Worm (Caenorhabditis elegans) whole organism, L3 larva: ENCODE results near the gene nhr-235.

Source experiments
- ZK546.5 ChIP-seq: sonication (generic microtip); optimal IDR thresholded peaks from 2 replicates; lab custom pipeline; 2017; ENCODE audit warnings: missing biosample characterization, missing genetic modification characterization
- aly-2 ChIP-seq: fragments of 150-350 bp; optimal IDR thresholded peaks from 2 replicates; lab custom pipeline; 2014; ENCODE audit warnings: missing biosample characterization, missing genetic modification characterization
- ama-1 ChIP-seq: fragments of 150-350 bp; optimal IDR thresholded peaks from 2 replicates; lab custom pipeline; 2018
- ceh-16 ChIP-seq: sonication (generic microtip); optimal IDR thresholded peaks from 2 replicates; lab custom pipeline; 2017; ENCODE audit warnings: missing biosample characterization, missing genetic modification characterization
- daf-12 ChIP-seq: fragments of 150-350 bp; optimal IDR thresholded peaks from 2 replicates; lab custom pipeline; 2014; ENCODE audit warnings: missing biosample characterization, missing genetic modification reagents, missing genetic modification characterization
- egl-27 ChIP-seq: sonication (generic microtip); optimal IDR thresholded peaks from 4 replicates; lab custom pipeline; 2017; ENCODE audit warnings: missing biosample characterization, missing genetic modification reagents, missing genetic modification characterization
- egl-5 ChIP-seq: fragments of 150-350 bp; optimal IDR thresholded peaks from 2 replicates; lab custom pipeline; 2017; ENCODE audit warnings: missing biosample characterization, missing genetic modification reagents, missing genetic modification characterization, inconsistent platforms
- elt-2 ChIP-seq: sonication (generic microtip); optimal IDR thresholded peaks from 2 replicates; lab custom pipeline; 2016; ENCODE audit warnings: missing genetic modification reagents, mild to moderate bottlenecking, missing genetic modification characterization, missing compliant biosample characterization
- elt-3 ChIP-seq, 3 experiments: fragments of 150-350 bp in 1 of 3; sonication (generic microtip) in 2 of 3; optimal IDR thresholded peaks; 2 replicates in 2 of 3; 4 replicates in 1 of 3; lab custom pipeline; 2014 to 2017; ENCODE audit warnings: missing biosample characterization in 3 of 3, missing genetic modification characterization in 3 of 3
- eor-1 ChIP-seq, 2 experiments: fragments of 150-350 bp; optimal IDR thresholded peaks; 2 replicates each; lab custom pipeline; 2014 to 2018; ENCODE audit warnings: missing biosample characterization in 2 of 2, missing genetic modification characterization in 2 of 2
- fkh-10 ChIP-seq: sonication (generic microtip); optimal IDR thresholded peaks from 2 replicates; lab custom pipeline; 2017; ENCODE audit warnings: missing biosample characterization, missing genetic modification reagents, missing genetic modification characterization
- fkh-2 ChIP-seq: fragments of 150-350 bp; optimal IDR thresholded peaks from 2 replicates; lab custom pipeline; 2014; ENCODE audit warnings: missing biosample characterization, missing genetic modification reagents, missing genetic modification characterization
- fos-1 ChIP-seq: fragments of 150-350 bp; optimal IDR thresholded peaks from 2 replicates; lab custom pipeline; 2014; ENCODE audit warnings: missing biosample characterization, missing genetic modification characterization
- hmg-11 ChIP-seq: sonication (generic microtip); optimal IDR thresholded peaks from 2 replicates; lab custom pipeline; 2016; ENCODE audit warnings: missing genetic modification characterization, missing compliant biosample characterization
- jun-1 ChIP-seq: fragments of 150-350 bp; optimal IDR thresholded peaks from 2 replicates; lab custom pipeline; 2014; ENCODE audit warnings: missing biosample characterization, missing genetic modification reagents, missing genetic modification characterization
- lin-15B ChIP-seq: fragments of 150-350 bp; optimal IDR thresholded peaks from 2 replicates; lab custom pipeline; 2014; ENCODE audit warnings: missing biosample characterization, missing genetic modification characterization
- lin-39 ChIP-seq: fragments of 150-350 bp; optimal IDR thresholded peaks from 2 replicates; lab custom pipeline; 2018; ENCODE audit warnings: missing biosample characterization, missing genetic modification reagents, missing genetic modification characterization
- mml-1 ChIP-seq: fragments of 150-350 bp; sonication (generic microtip); optimal IDR thresholded peaks from 3 replicates; lab custom pipeline; 2014; ENCODE audit warnings: missing biosample characterization, missing genetic modification characterization
- nfya-1 ChIP-seq: sonication (generic microtip); optimal IDR thresholded peaks from 2 replicates; lab custom pipeline; 2017; ENCODE audit warnings: missing genetic modification characterization, mild to moderate bottlenecking, missing compliant biosample characterization, antibody characterized with exemption, moderate library complexity; ENCODE audit not compliant: insufficient read depth
- nhr-12 ChIP-seq: fragments of 150-350 bp; optimal IDR thresholded peaks from 2 replicates; lab custom pipeline; 2014; ENCODE audit warnings: missing biosample characterization, missing genetic modification characterization
- nhr-23 ChIP-seq: fragments of 150-350 bp; optimal IDR thresholded peaks from 2 replicates; lab custom pipeline; 2014; ENCODE audit warnings: missing biosample characterization, missing genetic modification reagents, missing genetic modification characterization
- nhr-237 ChIP-seq: fragments of 150-350 bp; optimal IDR thresholded peaks from 2 replicates; lab custom pipeline; 2014; ENCODE audit warnings: missing biosample characterization, missing genetic modification characterization
- nhr-25 ChIP-seq: sonication (generic microtip); optimal IDR thresholded peaks from 2 replicates; lab custom pipeline; 2017; ENCODE audit warnings: missing biosample characterization, missing genetic modification characterization
- nhr-43 ChIP-seq: sonication (generic microtip); optimal IDR thresholded peaks from 2 replicates; lab custom pipeline; 2016; ENCODE audit warnings: mild to moderate bottlenecking, missing genetic modification characterization, missing compliant biosample characterization; ENCODE audit not compliant: poor library complexity, severe bottlenecking
- nhr-67 ChIP-seq: fragments of 150-350 bp; optimal IDR thresholded peaks from 2 replicates; lab custom pipeline; 2014; ENCODE audit warnings: missing biosample characterization, missing genetic modification characterization
- nhr-76 ChIP-seq: fragments of 150-350 bp; sonication (generic microtip); optimal IDR thresholded peaks from 5 replicates; lab custom pipeline; 2014; ENCODE audit warnings: missing biosample characterization, missing genetic modification characterization
- nhr-77 ChIP-seq: fragments of 150-350 bp; optimal IDR thresholded peaks from 2 replicates; lab custom pipeline; 2014; ENCODE audit warnings: missing biosample characterization, missing genetic modification characterization
- pha-4 ChIP-seq: fragments of 150-350 bp; optimal IDR thresholded peaks from 2 replicates; lab custom pipeline; 2014; ENCODE audit warnings: missing biosample characterization, missing genetic modification reagents, missing genetic modification characterization
- snpc-4 ChIP-seq: fragments of 150-350 bp; optimal IDR thresholded peaks from 2 replicates; lab custom pipeline; 2014; ENCODE audit warnings: missing biosample characterization, missing genetic modification characterization
- unc-62 ChIP-seq: fragments of 150-350 bp; sonication (generic microtip); optimal IDR thresholded peaks from 4 replicates; lab custom pipeline; 2014; ENCODE audit warnings: missing biosample characterization, missing genetic modification reagents, missing genetic modification characterization
- ztf-11 ChIP-seq: fragments of 150-350 bp; optimal IDR thresholded peaks from 2 replicates; lab custom pipeline; 2014; ENCODE audit warnings: missing biosample characterization, missing genetic modification characterization

Gene nhr-235

DNA sequence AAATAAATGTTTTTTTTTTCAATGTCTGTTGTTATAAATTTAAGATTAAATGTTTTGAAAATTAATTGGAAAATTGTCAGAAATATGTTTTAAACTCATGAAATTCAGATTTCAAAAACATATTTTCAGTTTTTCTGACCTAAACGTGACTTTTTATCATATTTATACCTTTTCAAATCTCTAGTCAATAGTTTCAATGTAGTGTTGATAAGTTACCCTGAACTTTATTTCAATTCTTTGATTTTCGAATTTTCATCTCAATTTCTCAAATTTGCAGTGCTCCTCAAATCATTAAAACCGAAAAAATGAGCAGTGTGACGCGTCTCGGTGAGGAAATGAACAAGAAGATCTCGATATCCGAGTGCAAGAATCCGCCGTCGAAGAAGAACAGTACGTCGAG, 14.0 kb downstream of the nhr-235 start, which contains the start of gene rgs-4:
TSS of gene rgs-4 (plus strand) at position 301 of the 400 bp plus-strand sequence.
- TF ChIP-seq elt-3 (tag; optimal IDR thresholded peaks at IDR 0.05; lab: Kevin White, UChicago) (no peak), mml-1 (no peak), pha-4 (tag; lab: Kevin White, UChicago) (no peak), nhr-25 (tag; lab: Kevin White, UChicago) (no peak), nhr-23 (no peak), elt-2 (tag; lab: Kevin White, UChicago) (no peak), egl-27 (tag; lab: Kevin White, UChicago) (no peak), daf-12 (no peak), ztf-11 (tag; lab: Kevin White, UChicago) (no peak), ama-1 (lab: Kevin White, UChicago) (no peak), jun-1 (tag; lab: Kevin White, UChicago) (no peak), nhr-67 (tag; lab: Kevin White, UChicago) (no peak)
- TF ChIP-seq, all 47 proteins: peak for 0

DNA sequence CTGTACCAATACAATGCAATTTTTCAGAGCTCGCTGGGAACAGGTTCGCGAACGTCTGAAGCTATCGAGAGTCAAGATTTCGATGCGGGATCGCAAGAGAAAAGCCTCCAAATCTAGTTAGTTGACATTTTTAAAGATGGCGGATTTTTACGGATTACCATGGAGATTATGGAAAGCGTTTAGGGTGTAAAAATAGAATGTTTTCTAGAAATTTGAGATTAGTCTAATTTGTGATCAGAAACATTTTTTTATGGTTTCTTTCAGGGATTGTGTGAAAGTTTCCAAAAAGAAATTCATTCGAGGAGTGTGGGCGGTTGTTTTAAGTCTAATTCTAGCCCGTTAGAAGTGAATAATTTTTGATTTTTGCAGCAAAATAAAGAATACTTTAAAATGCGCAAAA, 15.3 kb downstream of the nhr-235 start:
- TF ChIP-seq fkh-2 (tag; lab: Kevin White, UChicago), result no peak

DNA sequence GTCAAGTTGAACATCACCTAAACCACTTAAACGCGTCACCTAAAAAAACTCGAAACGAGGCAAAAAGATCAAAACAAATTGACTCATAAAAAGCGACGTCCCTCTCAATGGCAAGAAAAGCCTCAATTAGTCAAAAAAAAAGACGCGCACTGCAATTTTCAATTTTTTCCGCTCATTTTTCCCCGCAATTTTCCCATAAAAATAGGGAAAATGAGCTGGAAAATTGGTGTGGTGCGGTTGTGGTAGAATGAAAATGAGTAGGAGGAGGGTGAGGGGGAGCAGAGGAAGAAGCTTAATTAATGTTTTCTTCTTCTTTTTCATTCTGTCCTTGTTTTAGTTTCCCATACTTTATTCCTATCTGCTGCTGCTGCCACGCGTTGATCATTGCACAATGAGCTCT, 17.1 kb downstream of the nhr-235 start:
- TF ChIP-seq ama-1 (lab: Kevin White, UChicago) (no peak), nhr-23 (no peak), lin-15B (tag; lab: Kevin White, UChicago) (no peak), ZK546.5 (no peak), daf-12 (no peak), nhr-25 (tag; lab: Kevin White, UChicago) (no peak), ztf-11 (tag; lab: Kevin White, UChicago) (no peak), nfya-1 (tag; lab: Kevin White, UChicago) (no peak)

DNA sequence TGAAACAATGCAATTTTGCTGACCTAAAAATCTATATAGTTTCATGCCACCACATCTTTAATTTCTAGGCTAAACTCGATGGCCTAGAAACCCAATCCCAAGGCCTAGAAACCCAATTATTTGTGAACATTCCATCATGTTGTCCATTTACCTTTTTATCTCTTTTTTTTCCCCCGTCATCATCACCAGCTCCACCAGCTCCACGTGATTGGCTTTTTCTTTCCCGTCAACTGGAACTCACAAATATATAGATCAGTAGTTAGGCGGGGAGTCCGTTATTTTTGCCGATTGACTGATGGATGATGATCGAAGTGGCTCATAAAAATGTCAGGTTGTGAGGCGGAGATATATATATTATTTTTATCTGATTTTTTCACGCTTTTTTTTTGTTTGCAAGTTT, 17.9 kb downstream of the nhr-235 start:
- peak; percentile 79 for TF ChIP-seq egl-5 (tag; lab: Kevin White, UChicago)
- no peak for TF ChIP-seq nhr-43
- peak; percentile 20 for TF ChIP-seq snpc-4 (tag; lab: Kevin White, UChicago)

DNA sequence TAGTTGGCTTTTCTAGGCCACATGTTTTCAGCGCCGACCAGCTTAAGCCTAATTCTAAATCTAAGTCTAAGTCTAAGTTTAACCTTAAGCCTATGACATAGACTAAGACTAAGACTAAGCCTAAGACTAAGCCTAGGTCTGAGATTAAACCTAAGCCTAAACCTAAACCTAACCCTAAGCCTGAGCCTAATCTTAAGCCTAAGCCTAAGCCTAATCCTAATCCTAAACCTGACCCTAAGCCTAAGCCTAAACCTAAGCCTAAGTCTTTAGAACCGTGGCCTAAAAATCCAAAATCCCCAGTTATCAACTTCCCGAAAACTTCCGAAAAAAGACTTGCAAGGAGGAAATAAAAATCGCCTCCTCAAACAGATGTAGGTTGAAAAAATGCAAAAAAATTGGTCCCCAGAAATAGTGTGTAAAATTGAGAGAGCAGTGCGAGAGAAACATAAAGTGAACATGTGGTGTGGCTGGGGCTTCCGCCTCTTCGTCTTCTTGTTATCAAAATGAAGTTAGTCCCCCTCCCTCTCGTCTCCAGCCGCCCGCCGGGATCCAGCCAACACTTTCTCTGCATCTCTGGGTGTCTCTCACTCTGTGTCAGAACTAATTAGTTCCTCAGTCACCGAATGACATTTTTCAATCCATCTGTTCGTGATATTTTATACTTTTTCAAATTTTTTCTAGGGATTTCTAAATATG, 19.4 kb downstream of the nhr-235 start:
- TF ChIP-seq unc-62 (GFP tag; lab: Kevin White, UChicago), result no peak
- TF ChIP-seq aly-2 (tag; lab: Kevin White, UChicago), result no peak
- TF ChIP-seq fos-1 (tag; lab: Kevin White, UChicago), result no peak
- TF ChIP-seq nhr-76, result no peak
- TF ChIP-seq lin-39, result peak; percentile 47
- peak; percentile 2 for TF ChIP-seq egl-5 (tag; lab: Kevin White, UChicago)
- TF ChIP-seq nhr-237 (tag; lab: Kevin White, UChicago), result no peak
- peak; percentile 34 for TF ChIP-seq snpc-4 (tag; lab: Kevin White, UChicago)
- no peak for TF ChIP-seq fkh-2 (tag; lab: Kevin White, UChicago)
- peak; percentile 22 for TF ChIP-seq lin-15B (tag; lab: Kevin White, UChicago)
- peak; percentile 38 for TF ChIP-seq hmg-11
- TF ChIP-seq pha-4 (tag; lab: Kevin White, UChicago), result no peak
- no peak for TF ChIP-seq elt-2 (tag; lab: Kevin White, UChicago)
- no peak for TF ChIP-seq eor-1 (tag; optimal IDR thresholded peaks at IDR 0.05; lab: Kevin White, UChicago)
- no peak for TF ChIP-seq ceh-16 (tag; lab: Kevin White, UChicago)
- peak; percentile 38 for TF ChIP-seq nfya-1 (tag; lab: Kevin White, UChicago)
- no peak for TF ChIP-seq nhr-67 (tag; lab: Kevin White, UChicago)
- no peak for TF ChIP-seq nhr-12 (tag; lab: Kevin White, UChicago)
- no peak for TF ChIP-seq nhr-77 (tag; lab: Kevin White, UChicago)

DNA sequence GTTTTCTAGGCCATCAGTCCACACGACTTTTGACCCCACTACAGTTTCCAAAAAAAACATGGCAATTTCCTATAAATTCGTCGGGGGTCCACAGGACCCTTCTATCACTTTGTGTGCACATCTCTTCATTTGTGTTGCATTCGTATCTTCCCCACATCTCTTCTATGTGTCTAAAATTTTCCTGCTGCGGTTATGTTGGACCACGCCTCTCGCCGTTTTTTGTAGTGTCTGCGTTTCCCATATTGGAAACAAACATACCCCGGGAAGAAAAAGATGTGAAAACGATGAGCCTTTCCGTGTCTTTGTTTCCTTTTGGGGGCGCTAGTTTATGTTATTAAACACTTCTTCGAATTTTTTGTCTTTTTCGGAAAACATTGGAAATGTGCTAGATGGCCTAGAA, 21.5 kb downstream of the nhr-235 start:
- peak; percentile 70 for TF ChIP-seq lin-39
- peak; percentile 51 for TF ChIP-seq nfya-1 (tag; lab: Kevin White, UChicago)
- no peak for TF ChIP-seq fkh-10 (GFP tag; lab: Kevin White, UChicago)
